Worm (Caenorhabditis elegans) whole organism, L2 larva: ENCODE results near the gene grwd-1.

ENCODE experiments used
- C34F6.9 ChIP-seq: fragments of 150-350 bp; optimal IDR thresholded peaks from 2 replicates; lab custom pipeline; 2014; ENCODE audit warnings: missing biosample characterization, missing genetic modification characterization
- F13H6.1 ChIP-seq: sonication (generic microtip); optimal IDR thresholded peaks from 2 replicates; lab custom pipeline; 2016; ENCODE audit warnings: missing genetic modification characterization, missing compliant biosample characterization
- R02D3.7 ChIP-seq: fragments of 150-350 bp; optimal IDR thresholded peaks from 2 replicates; lab custom pipeline; 2014; ENCODE audit warnings: missing biosample characterization, missing genetic modification characterization
- Y55F3AM.14 ChIP-seq: fragments of 200-800 bp; sonication (Bioruptor generic); optimal IDR thresholded peaks from 2 replicates; lab custom pipeline; 2018; ENCODE audit warnings: mild to moderate bottlenecking, missing genetic modification characterization, missing compliant biosample characterization
- ZK546.5 ChIP-seq: sonication (generic microtip); optimal IDR thresholded peaks from 2 replicates; lab custom pipeline; 2017; ENCODE audit warnings: missing biosample characterization, missing genetic modification characterization
- alr-1 ChIP-seq: fragments of 150-350 bp; optimal IDR thresholded peaks from 2 replicates; lab custom pipeline; 2014; ENCODE audit warnings: missing biosample characterization, missing genetic modification characterization
- aly-2 ChIP-seq: fragments of 150-350 bp; optimal IDR thresholded peaks from 2 replicates; lab custom pipeline; 2014; ENCODE audit warnings: missing biosample characterization, missing genetic modification characterization
- blmp-1 ChIP-seq: sonication (generic microtip); optimal IDR thresholded peaks from 2 replicates; lab custom pipeline; 2017; ENCODE audit warnings: missing genetic modification characterization, mild to moderate bottlenecking, missing compliant biosample characterization, antibody characterized with exemption, moderate library complexity; ENCODE audit not compliant: insufficient read depth
- crh-2 ChIP-seq: sonication (generic microtip); optimal IDR thresholded peaks from 2 replicates; lab custom pipeline; 2017; ENCODE audit warnings: missing biosample characterization, missing genetic modification characterization
- dmd-4 ChIP-seq: sonication (generic microtip); optimal IDR thresholded peaks from 2 replicates; lab custom pipeline; 2017; ENCODE audit warnings: missing biosample characterization, missing genetic modification characterization
- egl-27 ChIP-seq: sonication (generic microtip); optimal IDR thresholded peaks from 3 replicates; lab custom pipeline; 2017; ENCODE audit warnings: missing biosample characterization, missing genetic modification reagents, missing genetic modification characterization
- fos-1 ChIP-seq: fragments of 150-350 bp; optimal IDR thresholded peaks from 2 replicates; lab custom pipeline; 2014; ENCODE audit warnings: missing biosample characterization, missing genetic modification characterization
- gmeb-1 ChIP-seq: fragments of 150-350 bp; optimal IDR thresholded peaks from 2 replicates; lab custom pipeline; 2014; ENCODE audit warnings: missing biosample characterization, missing genetic modification characterization
- lin-13 ChIP-seq: fragments of 150-350 bp; optimal IDR thresholded peaks from 2 replicates; lab custom pipeline; 2014; ENCODE audit warnings: missing biosample characterization, missing genetic modification reagents, missing genetic modification characterization
- lin-39 ChIP-seq: fragments of 150-350 bp; optimal IDR thresholded peaks from 2 replicates; lab custom pipeline; 2014; ENCODE audit warnings: missing biosample characterization, missing genetic modification reagents, missing genetic modification characterization
- lsy-2 ChIP-seq, 2 experiments: fragments of 150-350 bp in 1 of 2; sonication (generic microtip) in 1 of 2; optimal IDR thresholded peaks; 2 replicates each; lab custom pipeline; 2014 to 2017; ENCODE audit warnings: missing biosample characterization in 2 of 2, missing genetic modification characterization in 2 of 2
- mbf-1 ChIP-seq: sonication (generic microtip); optimal IDR thresholded peaks from 2 replicates; lab custom pipeline; 2017; ENCODE audit warnings: missing biosample characterization, missing genetic modification characterization
- nhr-10 ChIP-seq: sonication (generic microtip); optimal IDR thresholded peaks from 2 replicates; lab custom pipeline; 2017; ENCODE audit warnings: missing biosample characterization, missing genetic modification characterization
- nhr-12 ChIP-seq: fragments of 150-350 bp; optimal IDR thresholded peaks from 2 replicates; lab custom pipeline; 2014; ENCODE audit warnings: missing biosample characterization, missing genetic modification characterization
- nhr-129 ChIP-seq: fragments of 150-350 bp; optimal IDR thresholded peaks from 2 replicates; lab custom pipeline; 2014; ENCODE audit warnings: missing biosample characterization, missing genetic modification characterization
- nhr-21 ChIP-seq: fragments of 150-350 bp; optimal IDR thresholded peaks from 2 replicates; lab custom pipeline; 2014; ENCODE audit warnings: missing biosample characterization, missing genetic modification characterization
- nhr-23 ChIP-seq: fragments of 150-350 bp; optimal IDR thresholded peaks from 2 replicates; lab custom pipeline; 2014; ENCODE audit warnings: missing biosample characterization, missing genetic modification reagents, missing genetic modification characterization
- nhr-237 ChIP-seq: fragments of 150-350 bp; optimal IDR thresholded peaks from 2 replicates; lab custom pipeline; 2014; ENCODE audit warnings: missing biosample characterization, missing genetic modification characterization
- nhr-25 ChIP-seq: fragments of 150-350 bp; sonication (generic microtip); optimal IDR thresholded peaks from 3 replicates; lab custom pipeline; 2014; ENCODE audit warnings: missing biosample characterization, missing genetic modification characterization
- nhr-6 ChIP-seq: fragments of 150-350 bp; optimal IDR thresholded peaks from 2 replicates; lab custom pipeline; 2014; ENCODE audit warnings: missing biosample characterization, missing genetic modification characterization
- peb-1 ChIP-seq: fragments of 150-350 bp; optimal IDR thresholded peaks from 2 replicates; lab custom pipeline; 2014; ENCODE audit warnings: missing biosample characterization, missing genetic modification characterization
- sem-4 ChIP-seq: fragments of 150-350 bp; optimal IDR thresholded peaks from 2 replicates; lab custom pipeline; 2014; ENCODE audit warnings: missing biosample characterization, missing genetic modification reagents, missing genetic modification characterization
- skn-1 ChIP-seq: sonication (generic microtip); optimal IDR thresholded peaks from 2 replicates; lab custom pipeline; 2017; ENCODE audit warnings: missing biosample characterization, missing genetic modification characterization
- sma-3 ChIP-seq: sonication (generic microtip); optimal IDR thresholded peaks from 2 replicates; lab custom pipeline; 2016; ENCODE audit warnings: missing genetic modification reagents, missing genetic modification characterization, missing compliant biosample characterization
- sma-9 ChIP-seq, 2 experiments: fragments of 150-350 bp in 1 of 2; sonication (generic microtip) in 1 of 2; optimal IDR thresholded peaks; 2 replicates each; lab custom pipeline; 2014 to 2016; ENCODE audit warnings: missing genetic modification characterization in 2 of 2, mild to moderate bottlenecking in 1 of 2, missing biosample characterization in 1 of 2, missing compliant biosample characterization in 1 of 2, missing genetic modification reagents in 1 of 2, moderate library complexity in 1 of 2
- snpc-4 ChIP-seq: fragments of 150-350 bp; optimal IDR thresholded peaks from 2 replicates; lab custom pipeline; 2014; ENCODE audit warnings: missing biosample characterization, missing genetic modification characterization
- unc-55 ChIP-seq: fragments of 150-350 bp; sonication (generic microtip); optimal IDR thresholded peaks from 3 replicates; lab custom pipeline; 2014; ENCODE audit warnings: missing biosample characterization, missing genetic modification reagents, missing genetic modification characterization
- unc-62 ChIP-seq: fragments of 150-350 bp; optimal IDR thresholded peaks from 2 replicates; lab custom pipeline; 2014; ENCODE audit warnings: missing biosample characterization, missing genetic modification reagents, missing genetic modification characterization
- ztf-11 ChIP-seq: sonication (generic microtip); optimal IDR thresholded peaks from 2 replicates; lab custom pipeline; 2017; ENCODE audit warnings: missing biosample characterization, missing genetic modification characterization
- ztf-4 ChIP-seq: fragments of 150-350 bp; optimal IDR thresholded peaks from 2 replicates; lab custom pipeline; 2014; ENCODE audit warnings: missing biosample characterization, missing genetic modification characterization

Gene grwd-1

DNA sequence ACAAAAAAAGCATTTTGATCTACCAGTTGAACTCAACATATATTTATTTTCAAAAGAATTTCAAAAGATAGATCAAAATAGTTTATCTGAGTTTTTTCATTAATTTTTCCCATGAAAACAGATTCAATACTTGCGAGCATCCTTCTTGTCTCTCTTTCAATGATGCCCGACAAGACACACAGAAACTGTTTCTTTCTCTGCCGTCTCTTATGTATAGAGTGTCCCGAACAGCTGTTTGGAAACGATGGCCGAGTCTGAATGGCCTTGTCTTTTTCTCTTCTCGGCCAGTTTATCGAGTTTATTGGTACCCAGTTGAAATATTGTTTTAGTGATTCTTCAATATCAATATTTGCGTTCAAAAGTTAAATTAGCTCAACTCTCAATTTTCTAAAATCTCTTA is 44.5 kb upstream of the grwd-1 start:
- TF ChIP-seq fos-1 (tag; lab: Kevin White, UChicago) (peak; percentile 30), crh-2 (peak; percentile 49), lsy-2 (tag; optimal IDR thresholded peaks at IDR 0.05; lab: Kevin White, UChicago) (peak; percentile 27 to 79), sma-3 (GFP tag; lab: Kevin White, UChicago) (peak; percentile 21), snpc-4 (tag; lab: Kevin White, UChicago) (peak; percentile 24), nhr-10 (tag; lab: Kevin White, UChicago) (peak; percentile 29), ztf-4 (tag; lab: Kevin White, UChicago) (no peak), unc-55 (peak; percentile 75), C34F6.9 (tag; lab: Kevin White, UChicago) (peak; percentile 89), gmeb-1 (tag; lab: Kevin White, UChicago) (peak; percentile 52), nhr-25 (tag; lab: Kevin White, UChicago) (no peak), alr-1 (tag; lab: Kevin White, UChicago) (no peak), mbf-1 (tag; lab: Kevin White, UChicago) (no peak), sma-9 (GFP tag; optimal IDR thresholded peaks at IDR 0.05; lab: Kevin White, UChicago) (peak; percentile 78), sma-9 (tag; optimal IDR thresholded peaks at IDR 0.05; lab: Kevin White, UChicago) (no peak), nhr-129 (tag; lab: Kevin White, UChicago) (peak; percentile 79), sem-4 (peak; percentile 48)

DNA sequence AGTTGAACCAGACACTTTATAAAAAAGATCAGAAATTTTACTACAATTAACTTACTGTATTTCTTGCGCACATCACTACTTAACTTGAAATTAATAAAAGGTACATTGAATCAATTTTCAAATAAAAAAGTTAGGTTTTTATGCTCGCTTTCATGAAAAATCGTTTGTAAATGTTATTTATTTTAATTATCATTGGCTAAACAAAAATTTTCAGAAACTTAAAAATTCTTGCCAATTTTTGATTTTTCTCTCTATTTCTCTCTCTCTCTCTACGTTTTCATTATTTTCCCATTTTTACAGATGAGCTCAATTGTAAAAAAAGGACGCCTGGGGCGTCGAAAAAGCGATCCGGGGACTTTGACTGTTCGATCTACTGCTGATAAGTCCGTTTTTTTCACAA is 43.9 kb upstream of the grwd-1 start, which contains the start of gene sax-2:
sax-2 (plus strand) TSS at position 301 of the 400 bp plus-strand sequence.
- TF ChIP-seq unc-62 (GFP tag; lab: Kevin White, UChicago) (no peak), peb-1 (no peak), Y55F3AM.14 (GFP tag; lab: Kevin White, UChicago) (no peak), sma-3 (GFP tag; lab: Kevin White, UChicago) (no peak), F13H6.1 (no peak), dmd-4 (tag; lab: Kevin White, UChicago) (no peak), snpc-4 (tag; lab: Kevin White, UChicago) (no peak), C34F6.9 (tag; lab: Kevin White, UChicago) (no peak), R02D3.7 (no peak), nhr-21 (tag; lab: Kevin White, UChicago) (no peak), lin-39 (tag; lab: Kevin White, UChicago) (no peak), nhr-129 (tag; lab: Kevin White, UChicago) (no peak), alr-1 (tag; lab: Kevin White, UChicago) (no peak), nhr-23 (tag; lab: Kevin White, UChicago) (no peak), aly-2 (tag; lab: Kevin White, UChicago) (no peak), nhr-6 (tag; lab: Kevin White, UChicago) (no peak), sem-4 (no peak), crh-2 (no peak), ztf-11 (tag; lab: Kevin White, UChicago) (no peak), blmp-1 (no peak)

DNA sequence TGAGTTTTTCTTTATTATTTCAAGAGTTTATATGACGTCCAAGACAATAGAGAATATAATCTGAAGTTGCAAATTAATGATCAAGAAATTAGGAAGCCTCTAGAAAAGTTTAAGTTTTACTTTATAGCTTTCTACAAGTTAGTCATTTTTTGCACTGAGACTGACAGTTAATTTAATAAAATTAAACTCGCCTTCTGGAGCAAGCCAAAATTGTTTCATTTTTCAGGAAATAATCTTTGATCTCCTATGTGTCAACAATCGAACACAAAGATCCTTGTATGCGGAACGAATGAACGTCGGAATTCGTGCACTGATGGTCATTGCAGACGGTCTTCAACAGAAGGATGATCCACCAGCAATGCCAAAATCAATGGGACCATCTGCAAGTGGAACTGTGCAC is 40.9 kb upstream of the grwd-1 start:
- no peak for TF ChIP-seq Y55F3AM.14 (GFP tag; lab: Kevin White, UChicago)
- TF ChIP-seq skn-1 (tag; lab: Kevin White, UChicago), result no peak
- TF ChIP-seq lsy-2 (tag; optimal IDR thresholded peaks at IDR 0.05; lab: Kevin White, UChicago), result no peak
- TF ChIP-seq lin-13, result no peak
- no peak for TF ChIP-seq egl-27 (tag; lab: Kevin White, UChicago)
- TF ChIP-seq nhr-237 (tag; lab: Kevin White, UChicago), result no peak
- no peak for TF ChIP-seq lin-39 (tag; lab: Kevin White, UChicago)
- TF ChIP-seq crh-2, result no peak
- TF ChIP-seq peb-1, result no peak
- TF ChIP-seq nhr-12 (tag; lab: Kevin White, UChicago), result no peak
- no peak for TF ChIP-seq sma-3 (GFP tag; lab: Kevin White, UChicago)
- TF ChIP-seq, all 48 proteins: peak for 0

DNA sequence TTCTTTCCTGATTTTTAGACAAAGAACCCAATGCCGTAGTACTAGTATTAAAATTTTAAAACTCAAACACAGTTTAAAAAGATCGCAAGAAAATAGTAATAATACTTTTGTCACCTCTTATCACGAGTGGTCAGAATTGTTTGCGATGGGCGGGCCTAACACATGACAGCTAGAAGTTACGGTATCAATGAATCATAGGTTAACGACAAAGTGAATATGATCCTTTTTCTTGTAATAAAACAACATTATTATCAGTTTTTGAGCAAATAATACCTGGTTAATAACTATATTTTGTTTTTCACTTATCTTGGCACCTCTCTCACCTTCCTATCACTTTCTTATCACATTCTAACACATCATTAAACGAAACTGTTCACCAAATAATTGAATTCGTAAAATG is 40.3 kb upstream of the grwd-1 start:
- TF ChIP-seq ztf-11 (tag; lab: Kevin White, UChicago), result no peak
- TF ChIP-seq fos-1 (tag; lab: Kevin White, UChicago), result peak; percentile 44
- no peak for TF ChIP-seq ZK546.5
- no peak for TF ChIP-seq Y55F3AM.14 (GFP tag; lab: Kevin White, UChicago)
